Worm (Caenorhabditis elegans): Measurements from ENCODE around the gene F53C11.4.

DNA sequence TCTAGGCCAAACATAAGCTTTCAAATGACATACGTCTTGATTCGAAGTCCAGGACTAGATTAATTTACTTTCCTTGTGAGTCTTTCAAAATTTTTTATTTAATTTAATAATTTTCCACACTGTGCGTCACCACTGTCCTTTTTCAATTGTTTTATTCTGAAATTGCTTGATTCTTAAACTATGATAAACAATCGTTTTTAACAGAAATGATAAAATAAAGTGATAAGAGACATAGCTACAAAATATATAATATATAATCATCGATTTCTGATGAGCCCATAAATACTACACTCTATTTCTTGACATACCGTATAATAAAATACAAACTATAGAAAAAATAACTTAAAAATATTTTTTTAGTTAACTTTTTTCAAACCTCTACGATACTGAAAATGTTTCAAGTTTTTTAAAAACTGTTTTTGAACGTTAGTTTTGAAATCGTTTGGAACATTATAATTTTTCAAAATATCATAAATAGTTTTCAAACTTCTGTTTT, 18.2 kb downstream of the F53C11.4 start, which contains the start of gene nas-24:
- TF ChIP-seq him-1 (tag; optimal IDR thresholded peaks at IDR 0.05): no peak
- TF ChIP-seq attf-5 (GFP tag; optimal IDR thresholded peaks at IDR 0.05): no peak

Data from whole organism, young adult.